Worm (Caenorhabditis elegans) whole organism, young adult: ENCODE data around the gene fbxa-28.

Source experiments
- lir-1 ChIP-seq: fragments of 200-800 bp; sonication (Bioruptor generic); conservative IDR thresholded peaks from 2 replicates; pipeline ENCODE4 v1.3.6; 2022; ENCODE audit warnings: missing genetic modification reagents, missing genetic modification characterization, missing compliant biosample characterization
- snpc-4 ChIP-seq, 5 experiments: fragments of 150-350 bp in 1 of 5; sonication (generic microtip) in 4 of 5; optimal IDR thresholded peaks; 2 replicates each; lab custom pipeline; 2014 to 2018; ENCODE audit warnings: missing genetic modification characterization in 5 of 5, missing biosample characterization in 3 of 5, antibody characterized with exemption in 2 of 5, mild to moderate bottlenecking in 2 of 5, missing compliant biosample characterization in 2 of 5, missing genotype in 2 of 5, moderate library complexity in 2 of 5, missing genetic modification reagents in 1 of 5

ce11 chrIII:1340240-1340639, 42.5 kb downstream of the fbxa-28 start, which contains the start of gene fbxa-5:
- TF ChIP-seq snpc-4 (GFP tag; optimal IDR thresholded peaks at IDR 0.05; lab: Kevin White, UChicago) (no peak), snpc-4 (tag; optimal IDR thresholded peaks at IDR 0.05; lab: Kevin White, UChicago) (no peak), lir-1 (GFP tag; lab: Robert Waterston, UW) (no peak)
